Worm (Caenorhabditis elegans): ENCODE data around the gene lgc-36.

The lgc-36 gene

ce11 chrV:11228653-11229173 lies 30.1 kb downstream of the lgc-36 start, which contains the start of gene pqn-70 (continued):
- TF ChIP-seq madf-3 (GFP tag; IDR thresholded peaks at IDR 0.05) (0 out of 2 replicates have a peak, but pooled peaks have one; percentile 64), ets-4 (GFP tag; optimal IDR thresholded peaks at IDR 0.05) (no peak), mel-28 (tag; optimal IDR thresholded peaks at IDR 0.05; ENCODE audit: borderline replicate concordance) (no peak), F57A8.1 (GFP tag; optimal IDR thresholded peaks at IDR 0.05) (no peak), F10E7.11 (tag; optimal IDR thresholded peaks at IDR 0.05) (no peak), F23B12.7 (tag; optimal IDR thresholded peaks at IDR 0.05; ENCODE audit: insufficient read depth) (peak; percentile 53), efl-1 (GFP tag; optimal IDR thresholded peaks at IDR 0.05) (peak; percentile 16), F55B11.4 (tag; optimal IDR thresholded peaks at IDR 0.05; ENCODE audit: borderline replicate concordance, insufficient read depth) (no peak), somi-1 (GFP tag; optimal IDR thresholded peaks at IDR 0.05) (peak; percentile 68), nhr-90 (tag; optimal IDR thresholded peaks at IDR 0.05) (no peak), let-526 (GFP tag; IDR thresholded peaks at IDR 0.05) (0 out of 2 replicates have a peak, but pooled peaks have one; percentile 53), repo-1 (tag; optimal IDR thresholded peaks at IDR 0.05) (no peak), dox-1 (GFP tag; IDR thresholded peaks at IDR 0.05) (peak; percentile 67), F39B2.1 (GFP tag; IDR thresholded peaks at IDR 0.05) (no peak), lir-1 (GFP tag; conservative IDR thresholded peaks at IDR 0.05) (peak; percentile 45; the same call in 1 of the 2 replicates), rpc-1 (optimal IDR thresholded peaks at IDR 0.05) (no peak), rpc-1 (tag; optimal IDR thresholded peaks at IDR 0.05) (no peak), Y95B8A.8 (GFP tag; IDR thresholded peaks at IDR 0.05) (0 out of 2 replicates have a peak, but pooled peaks have one; percentile 7), madf-8 (GFP tag; conservative IDR thresholded peaks at IDR 0.05) (no peak), let-607 (tag; optimal IDR thresholded peaks at IDR 0.05) (peak; percentile 8 to 71), ZK185.1 (tag; optimal IDR thresholded peaks at IDR 0.05; ENCODE audit: poor library complexity, severe bottlenecking) (peak; percentile 65), snpc-1.1 (tag; optimal IDR thresholded peaks at IDR 0.05; ENCODE audit: insufficient read depth) (no peak), him-1 (tag; optimal IDR thresholded peaks at IDR 0.05) (no peak), atf-7 (tag; optimal IDR thresholded peaks at IDR 0.05) (peak; percentile 19), madf-6 (GFP tag; IDR thresholded peaks at IDR 0.05) (no peak; the same call in 1 of the 2 replicates), lin-54 (GFP tag; optimal IDR thresholded peaks at IDR 0.05) (peak; percentile 57), lag-1 (GFP tag; IDR thresholded peaks at IDR 0.05) (no peak), hmg-20 (GFP tag; IDR thresholded peaks at IDR 0.05) (no peak), hsf-1 (GFP tag; IDR thresholded peaks at IDR 0.05) (no peak), ztf-18 (tag; optimal IDR thresholded peaks at IDR 0.05) (peak; percentile 47), athp-1 (tag; optimal IDR thresholded peaks at IDR 0.05) (peak; percentile 33), ceh-58 (GFP tag; IDR thresholded peaks at IDR 0.05) (no peak), gei-17 (GFP tag; optimal IDR thresholded peaks at IDR 0.05) (peak; percentile 33), B0336.3 (GFP tag; IDR thresholded peaks at IDR 0.05) (peak; percentile 28; the same call in 1 of the 2 replicates), tbp1 (GFP tag; optimal IDR thresholded peaks at IDR 0.05) (peak; percentile 62), F52B5.7 (tag; optimal IDR thresholded peaks at IDR 0.05) (no peak), ceh-79 (tag; optimal IDR thresholded peaks at IDR 0.05) (no peak), ztf-25 (GFP tag; IDR thresholded peaks at IDR 0.05) (no peak), chd-7 (tag; optimal IDR thresholded peaks at IDR 0.05) (peak; percentile 29)

DNA sequence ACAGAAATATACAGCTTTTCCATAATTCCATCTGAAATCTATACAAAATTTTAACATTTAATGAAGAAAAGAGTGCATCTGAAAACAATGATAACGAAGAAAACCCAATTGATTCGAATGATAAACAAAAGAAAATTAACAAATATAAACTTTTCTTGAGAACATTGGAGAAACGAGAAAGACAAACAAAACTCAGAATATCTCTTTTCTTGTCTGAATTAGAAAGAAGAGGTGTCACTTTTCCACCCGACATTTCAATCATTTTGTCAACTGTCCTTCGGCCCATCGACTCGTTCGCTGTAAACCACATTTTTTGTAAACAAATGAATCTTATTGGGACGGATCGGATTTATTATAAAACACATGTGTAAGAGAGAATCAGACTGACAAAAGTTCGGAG lies 32.8 kb downstream of the lgc-36 start, which contains the start of gene bgal-1:
bgal-1 (minus strand) TSS at position 38 of the 400 bp plus-strand sequence.
- no peak for TF ChIP-seq snpc-4 (GFP tag; optimal IDR thresholded peaks at IDR 0.05)
- peak in 2 of 4 experiments; percentile 32 to 39 for TF ChIP-seq snpc-4 (tag; optimal IDR thresholded peaks at IDR 0.05)
- TF ChIP-seq ceh-91 (GFP tag; IDR thresholded peaks at IDR 0.05): no peak
- peak; percentile 22 for TF ChIP-seq ama-1 (optimal IDR thresholded peaks at IDR 0.05)
- peak in 1 of 2 experiments; percentile 15 for TF ChIP-seq ama-1 (GFP tag; optimal IDR thresholded peaks at IDR 0.05)
- peak; percentile 8 for TF ChIP-seq somi-1 (GFP tag; optimal IDR thresholded peaks at IDR 0.05)
- TF ChIP-seq ekl-4 (GFP tag; IDR thresholded peaks at IDR 0.05): 0 out of 2 replicates have a peak, but pooled peaks have one; percentile 18
- TF ChIP-seq lin-35 (GFP tag; optimal IDR thresholded peaks at IDR 0.05): peak in 1 of 3 experiments; percentile 37

Data from whole organism, young adult.